Worm (Caenorhabditis elegans) whole organism, L4 larva: ENCODE data around the gene H06I04.3.

ENCODE experiments used
- D1046.2 ChIP-seq: fragments of 200-800 bp; sonication (Bioruptor generic); IDR thresholded peaks from 2 replicates; pipeline ENCODE4 v1.3.6; 2022; ENCODE audit warnings: missing genetic modification characterization, missing compliant biosample characterization
- F44E2.7 ChIP-seq: fragments of 200-800 bp; sonication (Bioruptor generic); IDR thresholded peaks from 2 replicates; pipeline ENCODE4 v2.1.2; 2022; ENCODE audit warnings: missing genetic modification characterization, missing compliant biosample characterization
- F49E8.2 ChIP-seq: sonication (generic microtip); optimal IDR thresholded peaks from 2 replicates; lab custom pipeline; 2016; ENCODE audit warnings: missing compliant biosample characterization, mild to moderate bottlenecking, missing genetic modification characterization, borderline replicate concordance
- T26A8.4 ChIP-seq: fragments of 200-800 bp; sonication (Bioruptor generic); IDR thresholded peaks from 2 replicates; pipeline ENCODE4 v1.3.6; 2022; ENCODE audit warnings: missing genetic modification characterization, missing compliant biosample characterization
- Y105C5A.15 ChIP-seq: fragments of 200-800 bp; sonication (Bioruptor generic); IDR thresholded peaks from 2 replicates; pipeline ENCODE4 v1.3.6; 2022; ENCODE audit warnings: missing genetic modification characterization, missing compliant biosample characterization
- Y48G9A.11 ChIP-seq: fragments of 200-800 bp; sonication (Bioruptor generic); IDR thresholded peaks from 2 replicates; pipeline ENCODE4 v1.3.6; 2022; ENCODE audit warnings: missing genetic modification reagents, missing genetic modification characterization, missing compliant biosample characterization
- Y75B8A.6 ChIP-seq: fragments of 200-800 bp; sonication (Bioruptor generic); IDR thresholded peaks from 2 replicates; pipeline ENCODE4 v1.3.6; 2022; ENCODE audit warnings: missing genetic modification reagents, missing genetic modification characterization, missing compliant biosample characterization
- ZK337.2 ChIP-seq: fragments of 200-800 bp; sonication (Bioruptor generic); IDR thresholded peaks from 2 replicates; pipeline ENCODE4 v1.3.6; 2022; ENCODE audit warnings: missing genetic modification reagents, missing genetic modification characterization, missing compliant biosample characterization
- ZK546.5 ChIP-seq, 2 experiments: sonication (generic microtip); optimal IDR thresholded peaks; 2 replicates each; lab custom pipeline; 2017; ENCODE audit warnings: missing biosample characterization in 2 of 2, missing genetic modification characterization in 2 of 2
- aly-2 ChIP-seq: sonication (generic microtip); optimal IDR thresholded peaks from 2 replicates; lab custom pipeline; 2018; ENCODE audit warnings: missing biosample characterization, missing genetic modification characterization
- ama-1 ChIP-seq: fragments of 150-350 bp; optimal IDR thresholded peaks from 2 replicates; lab custom pipeline; 2014; ENCODE audit warnings: inconsistent platforms, mixed read lengths
- attf-4 ChIP-seq: sonication (generic microtip); optimal IDR thresholded peaks from 3 replicates; lab custom pipeline; 2017; ENCODE audit warnings: missing biosample characterization, missing genetic modification characterization
- ceh-20 ChIP-seq: fragments of 200-800 bp; sonication (Bioruptor generic); IDR thresholded peaks from 2 replicates; pipeline ENCODE4 v1.3.6; 2022; ENCODE audit warnings: missing genetic modification reagents, missing genetic modification characterization, missing compliant biosample characterization
- ceh-62 ChIP-seq: sonication (generic microtip); optimal IDR thresholded peaks from 2 replicates; lab custom pipeline; 2017; ENCODE audit warnings: missing biosample characterization, missing genetic modification characterization
- ceh-82 ChIP-seq: sonication (generic microtip); optimal IDR thresholded peaks from 2 replicates; lab custom pipeline; 2017; ENCODE audit warnings: missing biosample characterization, missing genetic modification characterization
- ces-1 ChIP-seq: fragments of 150-350 bp; sonication (generic microtip); optimal IDR thresholded peaks from 4 replicates; lab custom pipeline; 2014; ENCODE audit warnings: missing biosample characterization, missing genetic modification reagents, missing genetic modification characterization
- cey-2 ChIP-seq: sonication (generic microtip); optimal IDR thresholded peaks from 3 replicates; lab custom pipeline; 2017; ENCODE audit warnings: missing genetic modification characterization, mild to moderate bottlenecking, missing compliant biosample characterization, antibody characterized with exemption, borderline replicate concordance; ENCODE audit not compliant: insufficient read depth
- daf-16 ChIP-seq, 3 experiments: sonication (generic microtip); optimal IDR thresholded peaks; 2 replicates each; lab custom pipeline; 2016 to 2017; ENCODE audit warnings: missing genetic modification characterization in 3 of 3, missing genetic modification reagents in 3 of 3, mild to moderate bottlenecking in 2 of 3, missing compliant biosample characterization in 2 of 3, missing biosample characterization in 1 of 3, moderate library complexity in 1 of 3
- daf-19 ChIP-seq: fragments of 200-800 bp; sonication (Bioruptor generic); conservative IDR thresholded peaks from 2 replicates; pipeline ENCODE4 v1.3.6; 2022; ENCODE audit warnings: missing genetic modification characterization, missing compliant biosample characterization
- daf-8 ChIP-seq: fragments of 200-800 bp; sonication (Bioruptor generic); IDR thresholded peaks from 2 replicates; pipeline ENCODE4 v1.3.6; 2022; ENCODE audit warnings: missing genetic modification characterization, missing compliant biosample characterization
- dmd-8 ChIP-seq: fragments of 200-800 bp; sonication (Bioruptor generic); IDR thresholded peaks from 2 replicates; pipeline ENCODE4 v1.3.6; 2022; ENCODE audit warnings: missing genetic modification characterization, missing compliant biosample characterization
- dmd-9 ChIP-seq: fragments of 200-800 bp; sonication (Bioruptor generic); IDR thresholded peaks from 2 replicates; pipeline ENCODE4 v1.3.6; 2022; ENCODE audit warnings: missing genetic modification reagents, missing genetic modification characterization, missing compliant biosample characterization
- dpl-1 ChIP-seq: fragments of 150-350 bp; optimal IDR thresholded peaks from 2 replicates; lab custom pipeline; 2014; ENCODE audit warnings: missing biosample characterization, missing genetic modification reagents, missing genetic modification characterization
- duxl-1 ChIP-seq: sonication (generic microtip); optimal IDR thresholded peaks from 2 replicates; lab custom pipeline; 2016; ENCODE audit warnings: mild to moderate bottlenecking, missing genetic modification characterization, moderate library complexity, missing compliant biosample characterization; ENCODE audit not compliant: poor library complexity
- dve-1 ChIP-seq: sonication (generic microtip); optimal IDR thresholded peaks from 2 replicates; lab custom pipeline; 2017; ENCODE audit warnings: antibody characterized with exemption, mild to moderate bottlenecking, missing genetic modification characterization, missing compliant biosample characterization; ENCODE audit not compliant: insufficient read depth
- egl-27 ChIP-seq: sonication (generic microtip); optimal IDR thresholded peaks from 3 replicates; lab custom pipeline; 2017; ENCODE audit warnings: missing biosample characterization, missing genetic modification reagents, missing genetic modification characterization
- fos-1 ChIP-seq: fragments of 150-350 bp; optimal IDR thresholded peaks from 2 replicates; lab custom pipeline; 2014; ENCODE audit warnings: missing biosample characterization, missing genetic modification characterization
- gei-8 ChIP-seq: fragments of 200-800 bp; sonication (Bioruptor generic); optimal IDR thresholded peaks from 2 replicates; lab custom pipeline; 2018; ENCODE audit warnings: mild to moderate bottlenecking, missing genetic modification characterization, missing compliant biosample characterization
- hlh-30 ChIP-seq: sonication (generic microtip); optimal IDR thresholded peaks from 2 replicates; lab custom pipeline; 2017; ENCODE audit warnings: antibody characterized with exemption, mild to moderate bottlenecking, missing genetic modification characterization, missing compliant biosample characterization; ENCODE audit not compliant: insufficient read depth
- lim-7 ChIP-seq: fragments of 200-800 bp; sonication (Bioruptor generic); IDR thresholded peaks from 2 replicates; pipeline ENCODE4 v1.3.6; 2022; ENCODE audit warnings: missing genetic modification characterization, missing compliant biosample characterization
- mes-2 ChIP-seq: sonication (generic microtip); optimal IDR thresholded peaks from 2 replicates; lab custom pipeline; 2016; ENCODE audit warnings: missing genotype, mild to moderate bottlenecking, missing genetic modification characterization, missing compliant biosample characterization; ENCODE audit not compliant: poor library complexity, severe bottlenecking
- nhr-10 ChIP-seq: fragments of 150-350 bp; optimal IDR thresholded peaks from 2 replicates; lab custom pipeline; 2014; ENCODE audit warnings: missing biosample characterization, missing genetic modification characterization
- nhr-102 ChIP-seq: sonication (generic microtip); optimal IDR thresholded peaks from 2 replicates; lab custom pipeline; 2016; ENCODE audit warnings: mild to moderate bottlenecking, missing genetic modification characterization, moderate library complexity, missing compliant biosample characterization
- nhr-111 ChIP-seq: fragments of 200-800 bp; sonication (Bioruptor generic); optimal IDR thresholded peaks from 2 replicates; lab custom pipeline; 2018; ENCODE audit warnings: mild to moderate bottlenecking, missing genetic modification characterization, missing compliant biosample characterization
- nhr-25 ChIP-seq: sonication (generic microtip); optimal IDR thresholded peaks from 2 replicates; lab custom pipeline; 2017; ENCODE audit warnings: missing genetic modification characterization, mild to moderate bottlenecking, missing compliant biosample characterization, antibody characterized with exemption, moderate library complexity, borderline replicate concordance; ENCODE audit not compliant: insufficient read depth
- nhr-28 ChIP-seq: fragments of 150-350 bp; optimal IDR thresholded peaks from 2 replicates; lab custom pipeline; 2014; ENCODE audit warnings: missing biosample characterization, missing genetic modification characterization
- nhr-41 ChIP-seq: fragments of 200-800 bp; sonication (Bioruptor generic); IDR thresholded peaks from 2 replicates; pipeline ENCODE4 v1.3.6; 2022; ENCODE audit warnings: missing genetic modification reagents, missing genetic modification characterization, missing compliant biosample characterization
- nhr-6 ChIP-seq: fragments of 150-350 bp; optimal IDR thresholded peaks from 2 replicates; lab custom pipeline; 2014; ENCODE audit warnings: missing biosample characterization, missing genetic modification characterization
- nhr-76 ChIP-seq: fragments of 150-350 bp; optimal IDR thresholded peaks from 2 replicates; lab custom pipeline; 2014; ENCODE audit warnings: missing biosample characterization, missing genetic modification characterization
- nhr-77 ChIP-seq: fragments of 150-350 bp; optimal IDR thresholded peaks from 2 replicates; lab custom pipeline; 2014; ENCODE audit warnings: missing biosample characterization, missing genetic modification characterization
- saeg-2 ChIP-seq: fragments of 200-800 bp; sonication (Bioruptor generic); IDR thresholded peaks from 2 replicates; pipeline ENCODE4 v1.3.6; 2022; ENCODE audit warnings: missing genetic modification reagents, missing genetic modification characterization, missing compliant biosample characterization
- set-16 ChIP-seq: fragments of 200-800 bp; sonication (Bioruptor generic); IDR thresholded peaks from 2 replicates; pipeline ENCODE4 v1.3.6; 2022; ENCODE audit warnings: missing genetic modification reagents, missing genetic modification characterization, missing compliant biosample characterization
- skn-1 ChIP-seq: fragments of 150-350 bp; optimal IDR thresholded peaks from 2 replicates; lab custom pipeline; 2014; ENCODE audit warnings: missing biosample characterization, missing genetic modification characterization
- spr-3 ChIP-seq: fragments of 200-800 bp; sonication (Bioruptor generic); optimal IDR thresholded peaks from 2 replicates; lab custom pipeline; 2018; ENCODE audit warnings: mild to moderate bottlenecking, missing genetic modification characterization, missing compliant biosample characterization
- tag-97 ChIP-seq: fragments of 200-800 bp; sonication (Bioruptor generic); IDR thresholded peaks from 2 replicates; pipeline ENCODE4 v1.3.6; 2022; ENCODE audit warnings: missing genetic modification characterization, missing compliant biosample characterization
- tra-1 ChIP-seq: fragments of 200-800 bp; sonication (Bioruptor generic); IDR thresholded peaks from 2 replicates; pipeline ENCODE4 v1.3.6; 2022; ENCODE audit warnings: missing genetic modification reagents, missing genetic modification characterization, missing compliant biosample characterization
- unc-130 ChIP-seq: sonication (generic microtip); optimal IDR thresholded peaks from 2 replicates; lab custom pipeline; 2016; ENCODE audit warnings: missing genetic modification reagents, missing genetic modification characterization, missing compliant biosample characterization
- unc-39 ChIP-seq: sonication (generic microtip); optimal IDR thresholded peaks from 2 replicates; lab custom pipeline; 2017; ENCODE audit warnings: missing biosample characterization, missing genetic modification characterization
- vab-7 ChIP-seq: fragments of 200-800 bp; sonication (Bioruptor generic); IDR thresholded peaks from 2 replicates; pipeline ENCODE4 v1.3.6; 2022; ENCODE audit warnings: missing genetic modification reagents, missing genetic modification characterization, missing compliant biosample characterization
- zag-1 ChIP-seq: fragments of 150-350 bp; optimal IDR thresholded peaks from 2 replicates; lab custom pipeline; 2014; ENCODE audit warnings: missing biosample characterization, missing genetic modification characterization
- zip-2 ChIP-seq: fragments of 150-350 bp; optimal IDR thresholded peaks from 2 replicates; lab custom pipeline; 2014; ENCODE audit warnings: missing biosample characterization, missing genetic modification characterization

The H06I04.3 gene

DNA sequence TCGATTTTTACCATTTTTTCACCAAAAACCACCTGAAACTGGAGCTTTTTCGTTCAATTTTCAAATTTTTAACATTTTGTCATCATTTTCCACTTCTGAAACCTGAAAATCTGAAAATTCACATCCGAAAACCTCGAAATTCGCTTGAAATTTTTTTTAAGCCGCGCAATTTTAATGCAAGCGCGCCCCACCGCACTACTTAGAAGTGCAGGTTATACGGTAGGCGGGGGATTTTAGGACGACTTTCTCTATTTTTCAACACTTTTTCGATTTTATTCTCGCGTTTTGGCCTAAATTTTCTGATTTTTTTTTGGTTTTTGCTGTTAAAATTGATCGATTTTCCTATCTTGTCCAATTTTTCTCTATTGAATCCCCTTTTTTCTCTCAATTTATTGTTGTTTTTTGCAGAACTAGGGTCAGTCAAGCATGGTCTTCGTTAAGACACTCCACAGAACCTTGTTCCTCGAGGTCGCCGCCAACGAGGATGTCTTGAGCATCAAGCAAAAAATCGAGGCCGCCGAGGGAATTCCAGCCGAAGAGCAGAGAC, 2.3 kb upstream of the H06I04.3 start, which contains the start of gene ubl-1 (continued):
- TF ChIP-seq set-16 (GFP tag; lab: Robert Waterston, UW): no peak; the same call in 1 of the 2 replicates
- TF ChIP-seq Y75B8A.6 (GFP tag; lab: Robert Waterston, UW): no peak
- peak; percentile 61; the same call in 1 of the 2 replicates for TF ChIP-seq Y48G9A.11 (GFP tag; lab: Robert Waterston, UW)
- no peak for TF ChIP-seq F44E2.7 (GFP tag; lab: Robert Waterston, UW)
- peak; percentile 54 for TF ChIP-seq duxl-1
- no peak for TF ChIP-seq F49E8.2 (tag; lab: Kevin White, UChicago)
- peak; percentile 57 for TF ChIP-seq nhr-25 (tag; lab: Kevin White, UChicago)
- peak; percentile 23 for TF ChIP-seq zag-1 (tag; lab: Kevin White, UChicago)
- no peak for TF ChIP-seq ceh-62 (tag; lab: Kevin White, UChicago)
- TF ChIP-seq mes-2 (tag; lab: Kevin White, UChicago): peak; percentile 93
- TF ChIP-seq nhr-77 (tag; lab: Kevin White, UChicago): peak; percentile 88
- peak; percentile 69 for TF ChIP-seq nhr-28 (tag; lab: Kevin White, UChicago)
- TF ChIP-seq nhr-41 (GFP tag; lab: Robert Waterston, UW): no peak
- peak; percentile 70 for TF ChIP-seq T26A8.4
- peak; percentile 31 for TF ChIP-seq ama-1 (lab: Kevin White, UChicago)
- peak; percentile 85 to 94 for TF ChIP-seq ZK546.5 (tag; optimal IDR thresholded peaks at IDR 0.05; lab: Kevin White, UChicago)
- TF ChIP-seq tag-97 (GFP tag; lab: Robert Waterston, UW): no peak
- no peak for TF ChIP-seq tra-1
- no peak for TF ChIP-seq nhr-10 (tag; lab: Kevin White, UChicago)
- no peak for TF ChIP-seq spr-3 (GFP tag; lab: Kevin White, UChicago)
- TF ChIP-seq fos-1 (tag; lab: Kevin White, UChicago): no peak
- no peak for TF ChIP-seq ceh-20 (GFP tag; lab: Robert Waterston, UW)
- no peak for TF ChIP-seq gei-8 (GFP tag; lab: Kevin White, UChicago)
- TF ChIP-seq D1046.2: no peak
- no peak for TF ChIP-seq saeg-2 (GFP tag; lab: Robert Waterston, UW)
- TF ChIP-seq dmd-9: no peak
- TF ChIP-seq unc-130: peak; percentile 40
- TF ChIP-seq aly-2 (tag; lab: Kevin White, UChicago): no peak
- TF ChIP-seq nhr-6 (tag; lab: Kevin White, UChicago): peak; percentile 94
- no peak for TF ChIP-seq daf-19
- peak; percentile 84 for TF ChIP-seq dpl-1 (GFP tag; lab: Kevin White, UChicago)
- no peak for TF ChIP-seq skn-1 (tag; lab: Kevin White, UChicago)
- TF ChIP-seq unc-39 (tag; lab: Kevin White, UChicago): no peak
- TF ChIP-seq vab-7 (GFP tag; lab: Robert Waterston, UW): no peak; the same call in 1 of the 2 replicates
- TF ChIP-seq nhr-76: no peak
- TF ChIP-seq cey-2 (tag; lab: Kevin White, UChicago): no peak
- TF ChIP-seq zip-2 (tag; lab: Kevin White, UChicago): peak; percentile 19
- no peak for TF ChIP-seq ces-1 (GFP tag; lab: Kevin White, UChicago)
- peak; percentile 90 for TF ChIP-seq dve-1
- TF ChIP-seq ceh-82: no peak
- TF ChIP-seq ZK337.2 (GFP tag; lab: Robert Waterston, UW): no peak
- no peak for TF ChIP-seq attf-4 (tag; lab: Kevin White, UChicago)
- TF ChIP-seq nhr-102 (tag; lab: Kevin White, UChicago): no peak
- TF ChIP-seq daf-8: no peak
- no peak for TF ChIP-seq lim-7
- TF ChIP-seq hlh-30 (tag; lab: Kevin White, UChicago): peak; percentile 66
- TF ChIP-seq daf-16 (GFP tag; optimal IDR thresholded peaks at IDR 0.05; lab: Kevin White, UChicago): no peak
- peak; percentile 61 for TF ChIP-seq daf-16 (tag; optimal IDR thresholded peaks at IDR 0.05; lab: Kevin White, UChicago)
- TF ChIP-seq egl-27 (tag; lab: Kevin White, UChicago): no peak
- TF ChIP-seq nhr-111 (GFP tag; lab: Kevin White, UChicago): no peak
- no peak for TF ChIP-seq dmd-8
- TF ChIP-seq Y105C5A.15 (GFP tag; lab: Robert Waterston, UW): no peak
